Fruit fly (Drosophila melanogaster): ENCODE measurements around the gene ND-15.

Gene ND-15

DNA sequence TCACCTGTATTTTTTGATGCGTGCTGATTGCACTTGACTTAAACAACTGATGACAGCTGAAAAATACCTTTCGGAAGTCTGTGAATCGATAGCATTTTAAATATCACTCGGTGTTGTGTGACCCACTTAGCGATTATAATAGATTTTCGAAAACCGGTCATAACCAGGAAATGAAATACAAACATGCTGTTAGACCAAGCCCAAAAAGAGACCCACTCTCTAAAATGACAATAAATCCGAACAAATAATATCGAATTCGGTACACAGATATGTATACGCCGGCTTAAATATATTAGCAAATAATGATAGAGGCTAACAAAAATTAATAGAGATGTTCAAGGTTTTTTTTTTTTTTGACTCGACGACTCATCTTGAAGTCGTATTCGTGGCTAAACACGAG is 61.2 kb downstream of the ND-15 start:
- TF ChIP-seq CG13204 (GFP tag; optimal IDR thresholded peaks at IDR 0.05) = no peak
- TF ChIP-seq CG32121 (GFP tag; IDR thresholded peaks at IDR 0.05) = no peak
- TF ChIP-seq fd96Ca (GFP tag; IDR thresholded peaks at IDR 0.05) = no peak
- TF ChIP-seq Snoo (tag; optimal IDR thresholded peaks at IDR 0.05) = no peak
- no peak for TF ChIP-seq rn (GFP tag; IDR thresholded peaks at IDR 0.05)
- no peak for TF ChIP-seq CG10348 (GFP tag; IDR thresholded peaks at IDR 0.05)
- no peak for TF ChIP-seq CG34367 (tag; optimal IDR thresholded peaks at IDR 0.05)
- no peak for TF ChIP-seq gl (tag; optimal IDR thresholded peaks at IDR 0.05)
- no peak for TF ChIP-seq CG12605 (GFP tag; IDR thresholded peaks at IDR 0.05)
- TF ChIP-seq CG9948 (tag; optimal IDR thresholded peaks at IDR 0.05) = no peak
- no peak for TF ChIP-seq Pif1A (GFP tag; optimal IDR thresholded peaks at IDR 0.05)

DNA sequence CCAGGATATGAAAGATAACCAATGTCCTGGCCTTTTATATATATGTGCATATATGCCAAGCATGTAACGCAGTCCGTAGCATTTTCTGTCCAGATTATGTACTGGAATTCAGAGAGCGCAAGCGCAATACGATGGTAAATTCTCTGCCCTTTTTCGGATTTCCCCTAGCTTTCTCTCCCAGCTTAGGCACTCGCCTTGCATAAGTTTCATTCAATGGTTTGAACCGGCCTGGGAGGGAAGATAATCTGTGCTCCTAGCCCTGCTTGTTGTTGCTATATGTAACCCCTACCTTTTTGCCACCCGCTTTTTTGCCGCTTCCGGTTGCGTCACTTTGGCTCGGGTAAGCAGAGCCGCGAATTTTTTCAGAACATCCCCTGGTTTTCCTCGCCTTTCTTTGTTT is 64.6 kb downstream of the ND-15 start:
- TF ChIP-seq CG8159 (tag; optimal IDR thresholded peaks at IDR 0.05) (no peak), CG13204 (GFP tag; optimal IDR thresholded peaks at IDR 0.05) (no peak), CG17806 (tag; optimal IDR thresholded peaks at IDR 0.05) (no peak), CG14655 (GFP tag; optimal IDR thresholded peaks at IDR 0.05) (no peak), Snoo (tag; optimal IDR thresholded peaks at IDR 0.05) (no peak), rn (GFP tag; IDR thresholded peaks at IDR 0.05) (no peak)

- TF ChIP-seq CG8301 (tag; optimal IDR thresholded peaks at IDR 0.05) (no peak), fd96Ca (GFP tag; IDR thresholded peaks at IDR 0.05) (no peak), CG13204 (GFP tag; optimal IDR thresholded peaks at IDR 0.05) (no peak), CG4496 (GFP tag; IDR thresholded peaks at IDR 0.05) (no peak), D1 (tag; optimal IDR thresholded peaks at IDR 0.05) (no peak), CG32121 (GFP tag; IDR thresholded peaks at IDR 0.05) (no peak), Snoo (tag; optimal IDR thresholded peaks at IDR 0.05) (no peak), CG14655 (GFP tag; optimal IDR thresholded peaks at IDR 0.05) (no peak), CG9948 (tag; optimal IDR thresholded peaks at IDR 0.05) (no peak), Pif1B (GFP tag; optimal IDR thresholded peaks at IDR 0.05) (no peak), EcR (GFP tag; optimal IDR thresholded peaks at IDR 0.05) (no peak), CG34367 (tag; optimal IDR thresholded peaks at IDR 0.05) (no peak), CG17806 (tag; optimal IDR thresholded peaks at IDR 0.05) (no peak), gl (tag; optimal IDR thresholded peaks at IDR 0.05) (no peak), CG12605 (GFP tag; IDR thresholded peaks at IDR 0.05) (no peak), CG10348 (GFP tag; IDR thresholded peaks at IDR 0.05) (no peak), CG8159 (tag; optimal IDR thresholded peaks at IDR 0.05) (no peak), Pif1A (GFP tag; optimal IDR thresholded peaks at IDR 0.05) (no peak)
Measured at dm6 chr2L:181020-181419, 66.5 kb downstream of the ND-15 start.

DNA sequence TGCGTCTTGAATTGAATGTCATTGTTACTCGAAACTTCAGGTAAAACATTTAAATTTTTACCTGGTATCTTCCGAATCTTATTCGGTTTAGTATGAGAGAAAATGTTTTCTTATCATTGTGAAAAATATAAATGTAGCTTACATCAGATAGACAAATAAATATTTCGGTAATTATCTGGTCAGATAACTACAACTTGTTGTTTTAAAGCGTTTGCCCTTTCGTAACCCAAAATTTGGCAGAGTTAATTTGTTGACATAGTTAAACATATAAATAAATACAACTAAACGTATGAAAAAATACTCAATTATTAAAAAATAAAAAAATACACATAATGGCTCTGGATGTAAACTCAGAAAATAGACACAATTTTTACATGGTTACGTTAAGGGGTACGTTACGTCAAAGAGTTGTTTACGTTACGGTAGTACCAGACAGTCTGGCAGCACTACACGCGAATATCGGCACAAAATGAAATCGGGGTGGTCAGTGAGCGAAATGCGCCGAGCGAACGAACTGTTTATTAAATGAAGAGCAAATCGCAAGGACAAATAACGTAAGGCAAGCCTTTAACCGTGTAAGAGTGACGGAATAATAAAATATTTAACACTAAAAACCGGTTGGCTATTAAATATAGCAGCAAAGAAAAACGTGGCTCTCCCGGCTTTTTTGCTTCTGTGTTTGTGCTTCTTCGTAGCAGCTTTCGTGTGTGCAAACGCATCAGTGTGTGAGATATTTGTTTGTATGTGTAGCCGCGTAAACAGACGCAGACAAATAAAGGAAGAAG is 68.0 kb downstream of the ND-15 start:
- TF ChIP-seq EcR (GFP tag; optimal IDR thresholded peaks at IDR 0.05) (peak; percentile 82), CG4496 (GFP tag; IDR thresholded peaks at IDR 0.05) (peak; percentile 57), Ets98B (GFP tag; IDR thresholded peaks at IDR 0.05) (no peak; the same call in 1 of the 2 replicates)

- TF ChIP-seq Pif1A (GFP tag; optimal IDR thresholded peaks at IDR 0.05) (no peak), Pif1B (GFP tag; optimal IDR thresholded peaks at IDR 0.05) (no peak), Ets98B (GFP tag; IDR thresholded peaks at IDR 0.05) (no peak), CG12605 (GFP tag; IDR thresholded peaks at IDR 0.05) (no peak), CG14655 (GFP tag; optimal IDR thresholded peaks at IDR 0.05) (no peak), CG8301 (tag; optimal IDR thresholded peaks at IDR 0.05) (no peak), CG17806 (tag; optimal IDR thresholded peaks at IDR 0.05) (no peak), CG13204 (GFP tag; optimal IDR thresholded peaks at IDR 0.05) (no peak), D1 (tag; optimal IDR thresholded peaks at IDR 0.05) (no peak), CG8159 (tag; optimal IDR thresholded peaks at IDR 0.05) (no peak), CG10348 (GFP tag; IDR thresholded peaks at IDR 0.05) (no peak), fd96Ca (GFP tag; IDR thresholded peaks at IDR 0.05) (no peak), CG9948 (tag; optimal IDR thresholded peaks at IDR 0.05) (no peak), gl (tag; optimal IDR thresholded peaks at IDR 0.05) (no peak), Snoo (tag; optimal IDR thresholded peaks at IDR 0.05) (no peak), EcR (GFP tag; optimal IDR thresholded peaks at IDR 0.05) (no peak), CG34367 (tag; optimal IDR thresholded peaks at IDR 0.05) (no peak), rn (GFP tag; IDR thresholded peaks at IDR 0.05) (no peak)
Measured at dm6 chr2L:195668-196067, 81.1 kb downstream of the ND-15 start.

- TF ChIP-seq CG12605 (GFP tag; IDR thresholded peaks at IDR 0.05) (no peak), CG34367 (tag; optimal IDR thresholded peaks at IDR 0.05) (no peak), CG8159 (tag; optimal IDR thresholded peaks at IDR 0.05) (no peak), CG14655 (GFP tag; optimal IDR thresholded peaks at IDR 0.05) (no peak), CG10348 (GFP tag; IDR thresholded peaks at IDR 0.05) (no peak), D1 (tag; optimal IDR thresholded peaks at IDR 0.05) (no peak), CG13204 (GFP tag; optimal IDR thresholded peaks at IDR 0.05) (no peak), CG17806 (tag; optimal IDR thresholded peaks at IDR 0.05) (peak; percentile 9), fd96Ca (GFP tag; IDR thresholded peaks at IDR 0.05) (no peak), CG32121 (GFP tag; IDR thresholded peaks at IDR 0.05) (no peak), CG15710 (tag; optimal IDR thresholded peaks at IDR 0.05) (peak; percentile 11), Snoo (tag; optimal IDR thresholded peaks at IDR 0.05) (no peak), CG4496 (GFP tag; IDR thresholded peaks at IDR 0.05) (no peak), Pif1B (GFP tag; optimal IDR thresholded peaks at IDR 0.05) (no peak)
Measured at dm6 chr2L:203529-204127, 89.1 kb downstream of the ND-15 start, which contains the start of gene mRpL10. TSS of gene mRpL10 (plus strand) at chr2L:203779.

Measured in whole organism, pupa.